Worm (Caenorhabditis elegans): ENCODE measurements around the gene Y79H2A.3.

ce11 chrIII:12017999-12018398 lies 34.1 kb downstream of the Y79H2A.3 start:
- TF ChIP-seq nhr-12 (tag; optimal IDR thresholded peaks at IDR 0.05): no peak
- no peak for TF ChIP-seq nhr-76 (tag; optimal IDR thresholded peaks at IDR 0.05)

Measured in whole organism, mixed stage, embryonic.